Fruit fly (Drosophila melanogaster) whole organism, embryonic: ENCODE results near the gene CG13138.

Source experiments
- Antp ChIP-seq: fragments of 200-800 bp; sonication (Bioruptor generic); optimal IDR thresholded peaks from 3 replicates; lab custom pipeline; 2016; ENCODE audit warnings: missing biosample characterization, missing genetic modification characterization
- Asciz ChIP-seq: fragments of 200-800 bp; sonication (Bioruptor generic); optimal IDR thresholded peaks from 2 replicates; lab custom pipeline; 2017; ENCODE audit warnings: missing biosample characterization, mild to moderate bottlenecking, missing genetic modification characterization, missing genetic modification reagents
- B-H1 ChIP-seq: fragments of 200-800 bp; sonication (Bioruptor generic); IDR thresholded peaks from 3 replicates; pipeline ENCODE4 v1.3.6; 2022; ENCODE audit warnings: missing biosample characterization, missing genetic modification characterization
- CG10209 ChIP-seq: fragments of 200-800 bp; sonication (Bioruptor generic); optimal IDR thresholded peaks from 3 replicates; lab custom pipeline; 2017; ENCODE audit warnings: missing biosample characterization, mild to moderate bottlenecking, missing genetic modification characterization, missing genetic modification reagents
- CG10267 ChIP-seq: fragments of 200-800 bp; sonication (Bioruptor generic); optimal IDR thresholded peaks from 2 replicates; lab custom pipeline; 2018; ENCODE audit warnings: missing biosample characterization, mild to moderate bottlenecking, missing genetic modification characterization, moderate library complexity
- CG13624 ChIP-seq: fragments of 200-800 bp; sonication (Bioruptor generic); optimal IDR thresholded peaks from 2 replicates; lab custom pipeline; 2016; ENCODE audit warnings: missing biosample characterization, missing genetic modification characterization
- CG13775 ChIP-seq: fragments of 200-800 bp; sonication (Bioruptor generic); optimal IDR thresholded peaks from 3 replicates; lab custom pipeline; 2017; ENCODE audit warnings: missing biosample characterization, mild to moderate bottlenecking, missing genetic modification characterization
- CG14014 ChIP-seq: fragments of 200-800 bp; sonication (Bioruptor generic); IDR thresholded peaks from 2 replicates; pipeline ENCODE4 v1.3.6; 2022; ENCODE audit warnings: missing biosample characterization, missing genetic modification characterization
- CG1602 ChIP-seq: fragments of 200-800 bp; sonication (Bioruptor generic); optimal IDR thresholded peaks from 3 replicates; lab custom pipeline; 2016; ENCODE audit warnings: missing biosample characterization, missing genetic modification characterization
- CG1603 ChIP-seq: fragments of 200-800 bp; sonication (Bioruptor generic); optimal IDR thresholded peaks from 2 replicates; lab custom pipeline; 2019; ENCODE audit warnings: missing biosample characterization, mild to moderate bottlenecking, missing genetic modification characterization, moderate library complexity
- CG1647 ChIP-seq: fragments of 200-800 bp; sonication (Bioruptor generic); optimal IDR thresholded peaks from 3 replicates; lab custom pipeline; 2016; ENCODE audit warnings: missing biosample characterization, missing genetic modification characterization
- CG17328 ChIP-seq: fragments of 200-800 bp; sonication (Bioruptor generic); IDR thresholded peaks from 2 replicates; pipeline ENCODE4 v1.3.6; 2022; ENCODE audit warnings: missing biosample characterization, missing genetic modification characterization
- CG17361 ChIP-seq: fragments of 200-800 bp; sonication (Bioruptor generic); IDR thresholded peaks from 3 replicates; pipeline ENCODE4 v1.3.6; 2022; ENCODE audit warnings: missing biosample characterization, missing genetic modification characterization
- CG18262 ChIP-seq: fragments of 200-800 bp; optimal IDR thresholded peaks from 3 replicates; lab custom pipeline; 2019; ENCODE audit warnings: missing biosample characterization, mild to moderate bottlenecking, missing genetic modification characterization, moderate library complexity
- CG2199 ChIP-seq: fragments of 200-800 bp; sonication (Bioruptor generic); IDR thresholded peaks from 3 replicates; pipeline ENCODE4 v1.3.6; 2022; ENCODE audit warnings: missing biosample characterization, missing genetic modification characterization
- CG32532 ChIP-seq: fragments of 200-800 bp; sonication (Bioruptor generic); IDR thresholded peaks from 2 replicates; pipeline ENCODE4 v1.3.6; 2022; ENCODE audit warnings: missing biosample characterization, missing genetic modification characterization
- CG34422 ChIP-seq: fragments of 200-800 bp; sonication (Bioruptor generic); IDR thresholded peaks from 3 replicates; pipeline ENCODE4 v1.3.6; 2022; ENCODE audit warnings: missing biosample characterization, missing genetic modification characterization
- CG4617 ChIP-seq: fragments of 200-800 bp; sonication (Bioruptor generic); optimal IDR thresholded peaks from 3 replicates; lab custom pipeline; 2016; ENCODE audit warnings: missing biosample characterization, missing genetic modification characterization, borderline replicate concordance
- CG5245 ChIP-seq: fragments of 200-800 bp; sonication (Bioruptor generic); optimal IDR thresholded peaks from 3 replicates; lab custom pipeline; 2016; ENCODE audit warnings: missing biosample characterization, missing genetic modification characterization
- CG6254 ChIP-seq: fragments of 200-800 bp; sonication (Bioruptor generic); optimal IDR thresholded peaks from 3 replicates; lab custom pipeline; 2017; ENCODE audit warnings: mild to moderate bottlenecking, missing biosample characterization, missing genetic modification reagents, missing genetic modification characterization
- CG8388 ChIP-seq: fragments of 200-800 bp; sonication (Bioruptor generic); optimal IDR thresholded peaks from 2 replicates; lab custom pipeline; 2019; ENCODE audit warnings: missing biosample characterization, mild to moderate bottlenecking, missing genetic modification characterization, moderate library complexity
- CG8944 ChIP-seq: fragments of 200-800 bp; sonication (Bioruptor generic); optimal IDR thresholded peaks from 3 replicates; lab custom pipeline; 2016; ENCODE audit warnings: missing biosample characterization, missing genetic modification characterization
- D ChIP-seq, 2 experiments: fragments of 200-800 bp in 1 of 2; fragments of >200 bp in 1 of 2; sonication (Bioruptor generic) in 1 of 2; optimal IDR thresholded peaks; 2 replicates in 1 of 2; 3 replicates in 1 of 2; lab custom pipeline; 2017; ENCODE audit warnings: mild to moderate bottlenecking in 1 of 2, missing biosample characterization in 1 of 2, missing genetic modification characterization in 1 of 2, missing genetic modification reagents in 1 of 2
- Dad ChIP-seq: fragments of 200-800 bp; sonication (Bioruptor generic); optimal IDR thresholded peaks from 3 replicates; lab custom pipeline; 2016; ENCODE audit warnings: missing biosample characterization, missing genetic modification characterization
- H2.0 ChIP-seq: fragments of 200-800 bp; sonication (Bioruptor generic); IDR thresholded peaks from 2 replicates; pipeline ENCODE4 v1.3.6; 2022; ENCODE audit warnings: missing biosample characterization, missing genetic modification characterization
- HmgZ ChIP-seq: fragments of 200-800 bp; sonication (Bioruptor generic); optimal IDR thresholded peaks from 2 replicates; lab custom pipeline; 2018; ENCODE audit warnings: missing biosample characterization, mild to moderate bottlenecking, missing genetic modification characterization
- Hmr ChIP-seq: fragments of 200-800 bp; sonication (Bioruptor generic); optimal IDR thresholded peaks from 3 replicates; lab custom pipeline; 2017; ENCODE audit warnings: mild to moderate bottlenecking, missing biosample characterization, missing genetic modification reagents, missing genetic modification characterization
- Kr ChIP-seq: fragments of 200-800 bp; sonication (Bioruptor generic); optimal IDR thresholded peaks from 2 replicates; lab custom pipeline; 2017; ENCODE audit warnings: missing biosample characterization, mild to moderate bottlenecking, missing genetic modification characterization
- Lim3 ChIP-seq: fragments of 200-800 bp; sonication (Bioruptor generic); IDR thresholded peaks from 2 replicates; pipeline ENCODE4 v1.3.6; 2022; ENCODE audit warnings: missing biosample characterization, missing genetic modification characterization
- MESR4 ChIP-seq: fragments of 200-800 bp; sonication (Bioruptor generic); optimal IDR thresholded peaks from 2 replicates; lab custom pipeline; 2018; ENCODE audit warnings: missing biosample characterization, mild to moderate bottlenecking, missing genetic modification characterization, moderate library complexity
- Nf-YB ChIP-seq: fragments of 200-800 bp; sonication (Bioruptor generic); optimal IDR thresholded peaks from 3 replicates; lab custom pipeline; 2019; ENCODE audit warnings: missing biosample characterization, mild to moderate bottlenecking, missing genetic modification characterization, moderate library complexity
- Six4 ChIP-seq: fragments of 200-800 bp; sonication (Bioruptor generic); optimal IDR thresholded peaks from 2 replicates; lab custom pipeline; 2016; ENCODE audit warnings: missing biosample characterization, missing genetic modification characterization
- Trl ChIP-seq, 3 experiments: fragments of >200 bp in 2 of 3; fragments of 200-800 bp in 1 of 3; sonication (Bioruptor generic) in 1 of 3; optimal IDR thresholded peaks; 2 replicates in 1 of 3; 3 replicates in 2 of 3; lab custom pipeline; 2016 to 2017; ENCODE audit warnings: missing biosample characterization in 1 of 3, missing genetic modification characterization in 1 of 3
- Vsx1 ChIP-seq: fragments of 200-800 bp; sonication (Bioruptor generic); optimal IDR thresholded peaks from 2 replicates; lab custom pipeline; 2017; ENCODE audit warnings: missing biosample characterization, mild to moderate bottlenecking, missing genetic modification characterization, missing genetic modification reagents
- Xrp1 ChIP-seq: fragments of 200-800 bp; sonication (Bioruptor generic); IDR thresholded peaks from 2 replicates; pipeline ENCODE4 v1.3.6; 2022; ENCODE audit warnings: missing biosample characterization, missing genetic modification characterization
- ase ChIP-seq: fragments of 200-800 bp; sonication (Bioruptor generic); IDR thresholded peaks from 3 replicates; pipeline ENCODE4 v1.3.6; 2022; ENCODE audit warnings: missing biosample characterization, missing genetic modification characterization
- cad ChIP-seq: fragments of >200 bp; optimal IDR thresholded peaks from 2 replicates; lab custom pipeline; 2017; ENCODE audit warnings: missing biosample characterization, missing genetic modification characterization
- corto ChIP-seq: fragments of 200-800 bp; sonication (Bioruptor generic); optimal IDR thresholded peaks from 2 replicates; lab custom pipeline; 2016; ENCODE audit warnings: missing biosample characterization, mild to moderate bottlenecking, missing genetic modification characterization, moderate library complexity
- disco-r ChIP-seq: fragments of 200-800 bp; sonication (Bioruptor generic); optimal IDR thresholded peaks from 2 replicates; lab custom pipeline; 2016; ENCODE audit warnings: missing biosample characterization, missing genetic modification characterization
- dm ChIP-seq: fragments of 200-800 bp; sonication (Bioruptor generic); optimal IDR thresholded peaks from 3 replicates; lab custom pipeline; 2016; ENCODE audit warnings: missing biosample characterization, missing genetic modification characterization
- dmrt99B ChIP-seq: fragments of 200-800 bp; sonication (Bioruptor generic); optimal IDR thresholded peaks from 2 replicates; lab custom pipeline; 2018; ENCODE audit warnings: missing biosample characterization, mild to moderate bottlenecking, missing genetic modification characterization, moderate library complexity
- dpn ChIP-seq, 2 experiments: fragments of 200-800 bp; sonication (Bioruptor generic); optimal IDR thresholded peaks; 3 replicates each; lab custom pipeline; 2016; ENCODE audit warnings: missing biosample characterization in 2 of 2, missing genetic modification characterization in 2 of 2
- en ChIP-seq: fragments of 200-800 bp; sonication (Bioruptor generic); optimal IDR thresholded peaks from 2 replicates; lab custom pipeline; 2016; ENCODE audit warnings: missing biosample characterization, missing genetic modification characterization
- fd3F ChIP-seq: fragments of 200-800 bp; sonication (Bioruptor generic); optimal IDR thresholded peaks from 2 replicates; lab custom pipeline; 2018; ENCODE audit warnings: missing biosample characterization, mild to moderate bottlenecking, missing genetic modification characterization, moderate library complexity
- fu2 ChIP-seq: fragments of 200-800 bp; sonication (Bioruptor generic); optimal IDR thresholded peaks from 2 replicates; lab custom pipeline; 2016; ENCODE audit warnings: missing biosample characterization, missing genetic modification characterization
- nom ChIP-seq: fragments of 200-800 bp; sonication (Bioruptor generic); optimal IDR thresholded peaks from 2 replicates; lab custom pipeline; 2017; ENCODE audit warnings: missing biosample characterization, missing genetic modification characterization, mild to moderate bottlenecking, moderate library complexity, missing genetic modification reagents
- onecut ChIP-seq: fragments of 200-800 bp; sonication (Bioruptor generic); IDR thresholded peaks from 2 replicates; pipeline ENCODE4 v1.3.6; 2022; ENCODE audit warnings: missing biosample characterization, missing genetic modification characterization
- p53 ChIP-seq: fragments of 200-800 bp; sonication (Bioruptor generic); optimal IDR thresholded peaks from 2 replicates; lab custom pipeline; 2016; ENCODE audit warnings: missing biosample characterization, missing genetic modification characterization
- pnt ChIP-seq: fragments of 200-800 bp; sonication (Bioruptor generic); optimal IDR thresholded peaks from 3 replicates; lab custom pipeline; 2016; ENCODE audit warnings: missing biosample characterization, missing genetic modification characterization
- shn ChIP-seq: fragments of 200-800 bp; sonication (Bioruptor generic); optimal IDR thresholded peaks from 3 replicates; lab custom pipeline; 2016; ENCODE audit warnings: missing biosample characterization, missing genetic modification characterization
- trem ChIP-seq: fragments of 200-800 bp; optimal IDR thresholded peaks from 3 replicates; lab custom pipeline; 2019; ENCODE audit warnings: missing biosample characterization, mild to moderate bottlenecking, missing genetic modification characterization, moderate library complexity
- vvl ChIP-seq: fragments of 200-800 bp; sonication (Bioruptor generic); IDR thresholded peaks from 2 replicates; pipeline ENCODE4 v1.3.6; 2022; ENCODE audit warnings: missing biosample characterization, missing genetic modification characterization

Gene CG13138

DNA sequence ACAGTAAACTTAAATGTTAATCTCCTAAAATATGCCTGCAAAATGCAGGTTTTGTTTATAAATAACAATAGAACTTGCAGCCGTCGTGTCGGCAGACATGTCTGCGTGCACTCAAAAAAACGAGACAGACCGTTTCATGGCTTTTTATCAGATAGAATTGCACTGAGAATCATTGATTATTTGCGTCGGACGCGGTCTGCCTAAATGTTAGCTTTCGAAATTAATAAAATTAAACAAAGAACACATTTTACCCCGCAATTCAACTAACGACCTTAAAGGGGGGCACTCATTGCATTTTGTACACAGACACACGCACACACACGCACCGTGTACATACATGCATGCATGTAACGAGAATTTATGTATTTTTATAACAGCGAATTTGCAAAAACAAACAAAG lies 25.0 kb downstream of the CG13138 start (continued):
- TF ChIP-seq shn: peak; percentile 10
- TF ChIP-seq CG5245: peak; percentile 10
- TF ChIP-seq fu2: no peak
- no peak for TF ChIP-seq cad (GFP tag; lab: Kevin White, UChicago)
- TF ChIP-seq Vsx1 (GFP tag; lab: Kevin White, UChicago): no peak
- TF ChIP-seq MESR4 (GFP tag; lab: Kevin White, UChicago): peak; percentile 24
- peak; percentile 30; the same call in 1 of the 3 replicates for TF ChIP-seq CG17361 (GFP tag; lab: Robert Waterston, UW)
- TF ChIP-seq Dad: peak; percentile 7
- TF ChIP-seq ase (GFP tag; lab: Robert Waterston, UW): peak; percentile 25; the same call in 1 of the 3 replicates
- TF ChIP-seq dm (GFP tag; lab: Kevin White, UChicago): peak; percentile 5
- no peak for TF ChIP-seq vvl (GFP tag; lab: Robert Waterston, UW)
- peak; percentile 14; the same call in 1 of the 2 replicates for TF ChIP-seq Xrp1
- TF ChIP-seq CG1647 (GFP tag; lab: Kevin White, UChicago): peak; percentile 36
- peak; percentile 5 to 22 for TF ChIP-seq dpn (GFP tag; optimal IDR thresholded peaks at IDR 0.05; lab: Kevin White, UChicago)
- peak; percentile 33 for TF ChIP-seq CG13624 (GFP tag; lab: Kevin White, UChicago)
- TF ChIP-seq CG1602 (GFP tag; lab: Kevin White, UChicago): no peak
- peak; percentile 20 for TF ChIP-seq CG18262 (tag; lab: Kevin White, UChicago)
- no peak for TF ChIP-seq CG6254 (GFP tag; lab: Kevin White, UChicago)
- peak; percentile 24 for TF ChIP-seq Antp (GFP tag; lab: Kevin White, UChicago)
- no peak for TF ChIP-seq Lim3 (GFP tag; lab: Robert Waterston, UW)
- TF ChIP-seq HmgZ (tag; lab: Kevin White, UChicago): no peak
- 0 out of 3 replicates have a peak, but pooled peaks have one; percentile 34 for TF ChIP-seq CG2199 (GFP tag; lab: Robert Waterston, UW)
- TF ChIP-seq CG32532 (GFP tag; lab: Robert Waterston, UW): no peak
- TF ChIP-seq CG10209: no peak
- no peak for TF ChIP-seq Trl (optimal IDR thresholded peaks at IDR 0.05; lab: Kevin White, UChicago)
- peak; percentile 20 for TF ChIP-seq Trl (GFP tag; optimal IDR thresholded peaks at IDR 0.05; lab: Kevin White, UChicago)
- peak; percentile 28; the same call in 1 of the 2 replicates for TF ChIP-seq CG14014 (GFP tag; lab: Robert Waterston, UW)
- peak; percentile 1 for TF ChIP-seq en
- peak; percentile 31 for TF ChIP-seq CG13775
- TF ChIP-seq corto: no peak
- peak; percentile 0 for TF ChIP-seq CG4617 (GFP tag; lab: Kevin White, UChicago)
- TF ChIP-seq onecut: no peak
- no peak for TF ChIP-seq Kr (GFP tag; lab: Kevin White, UChicago)
- TF ChIP-seq Hmr: no peak
- peak; percentile 23; the same call in 1 of the 2 replicates for TF ChIP-seq H2.0 (GFP tag; lab: Robert Waterston, UW)
- TF ChIP-seq dmrt99B (tag; lab: Kevin White, UChicago): no peak
- TF ChIP-seq CG1603: peak; percentile 65
- TF ChIP-seq CG17328 (GFP tag; lab: Robert Waterston, UW): peak; percentile 59
- peak; percentile 11 for TF ChIP-seq p53 (GFP tag; lab: Kevin White, UChicago)
- TF ChIP-seq pnt: no peak
- TF ChIP-seq CG34422 (GFP tag; lab: Robert Waterston, UW): peak; percentile 46; the same call in 1 of the 3 replicates

DNA sequence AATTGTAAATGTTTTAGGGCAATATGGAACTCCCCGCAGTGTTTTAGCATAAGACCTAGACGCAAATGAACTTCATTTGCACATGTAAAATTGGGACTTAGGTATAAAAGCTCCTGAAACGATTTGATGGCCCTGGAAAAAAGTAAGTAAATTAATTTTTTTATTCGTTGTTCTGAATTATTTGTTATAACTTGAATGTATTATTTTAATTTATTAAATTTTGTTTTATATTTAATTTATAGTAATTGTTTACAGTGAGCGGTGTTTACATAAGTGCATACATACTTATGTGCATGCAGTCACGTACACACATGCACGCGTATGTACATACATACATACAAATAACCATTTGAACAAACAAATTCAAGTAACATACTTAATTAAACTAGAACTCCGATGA lies 25.4 kb downstream of the CG13138 start:
- TF ChIP-seq CG10267 (tag; lab: Kevin White, UChicago) (peak; percentile 57), nom (GFP tag; lab: Kevin White, UChicago) (peak; percentile 38), disco-r (GFP tag; lab: Kevin White, UChicago) (no peak), trem (tag; lab: Kevin White, UChicago) (peak; percentile 50), fd3F (GFP tag; lab: Kevin White, UChicago) (no peak), Six4 (no peak), Nf-YB (GFP tag; lab: Kevin White, UChicago) (no peak), CG8388 (GFP tag; lab: Kevin White, UChicago) (peak; percentile 46), Asciz (peak; percentile 75), CG8944 (GFP tag; lab: Kevin White, UChicago) (no peak), D (optimal IDR thresholded peaks at IDR 0.05; lab: Kevin White, UChicago) (no peak), D (GFP tag; optimal IDR thresholded peaks at IDR 0.05; lab: Kevin White, UChicago) (peak; percentile 61), B-H1 (GFP tag; lab: Robert Waterston, UW) (peak; percentile 10; the same call in 1 of the 3 replicates)
